Worm (Caenorhabditis elegans): ENCODE results near the gene tdc-1.

tdc-1 gene

ce11 chrII:8266559-8266958 is 3.8 kb upstream of the tdc-1 start:
- TF ChIP-seq unc-62 (GFP tag; optimal IDR thresholded peaks at IDR 0.05) (no peak), pha-4 (tag; optimal IDR thresholded peaks at IDR 0.05) (no peak)

- no peak for TF ChIP-seq unc-120 (tag; optimal IDR thresholded peaks at IDR 0.05; ENCODE audit: poor library complexity, severe bottlenecking)
- TF ChIP-seq nhr-12 (tag; optimal IDR thresholded peaks at IDR 0.05) = no peak
- TF ChIP-seq nhr-237 (tag; optimal IDR thresholded peaks at IDR 0.05) = no peak
- no peak for TF ChIP-seq mab-5 (tag; optimal IDR thresholded peaks at IDR 0.05)
- no peak for TF ChIP-seq elt-1 (tag; optimal IDR thresholded peaks at IDR 0.05; ENCODE audit: borderline replicate concordance, insufficient read depth)
- no peak for TF ChIP-seq ztf-11 (tag; optimal IDR thresholded peaks at IDR 0.05)
- no peak for TF ChIP-seq nhr-76 (tag; optimal IDR thresholded peaks at IDR 0.05)
- no peak for TF ChIP-seq sem-2 (GFP tag; optimal IDR thresholded peaks at IDR 0.05)
- no peak for TF ChIP-seq M03D4.4 (tag; optimal IDR thresholded peaks at IDR 0.05)
- TF ChIP-seq tbx-8 (GFP tag; optimal IDR thresholded peaks at IDR 0.05) = no peak
- no peak for TF ChIP-seq nhr-2 (tag; optimal IDR thresholded peaks at IDR 0.05)
- TF ChIP-seq bed-3 (GFP tag; optimal IDR thresholded peaks at IDR 0.05) = no peak
- no peak for TF ChIP-seq ceh-83 (GFP tag; optimal IDR thresholded peaks at IDR 0.05)
- TF ChIP-seq mls-2 (tag; optimal IDR thresholded peaks at IDR 0.05) = no peak
- no peak for TF ChIP-seq flh-1 (GFP tag; optimal IDR thresholded peaks at IDR 0.05)
- no peak for TF ChIP-seq hlh-1 (tag; optimal IDR thresholded peaks at IDR 0.05)
- TF ChIP-seq blmp-1 (tag; optimal IDR thresholded peaks at IDR 0.05) = no peak
Observed at ce11 chrII:8267679-8268078, 2.7 kb upstream of the tdc-1 start.

ce11 chrII:8269351-8269750 is 1.0 kb upstream of the tdc-1 start, which contains the start of gene K01C8.2:
TSS of gene K01C8.2 (minus strand) at chrII:8269451.
- TF ChIP-seq mab-5 (tag; optimal IDR thresholded peaks at IDR 0.05) = no peak
- TF ChIP-seq unc-39 (tag; optimal IDR thresholded peaks at IDR 0.05) = no peak
- no peak for TF ChIP-seq unc-62 (GFP tag; optimal IDR thresholded peaks at IDR 0.05)
- TF ChIP-seq tbx-8 (GFP tag; optimal IDR thresholded peaks at IDR 0.05) = no peak
- TF ChIP-seq lin-13 (tag; optimal IDR thresholded peaks at IDR 0.05) = no peak
- TF ChIP-seq pha-4 (tag; optimal IDR thresholded peaks at IDR 0.05) = no peak

- no peak for TF ChIP-seq unc-120 (tag; optimal IDR thresholded peaks at IDR 0.05; ENCODE audit: poor library complexity, severe bottlenecking)
- TF ChIP-seq flh-1 (GFP tag; optimal IDR thresholded peaks at IDR 0.05) = no peak
- no peak for TF ChIP-seq nhr-2 (tag; optimal IDR thresholded peaks at IDR 0.05)
- TF ChIP-seq ceh-43 (GFP tag; optimal IDR thresholded peaks at IDR 0.05) = no peak
Observed at ce11 chrII:8273060-8273459, 2.7 kb downstream of the tdc-1 start.

- TF ChIP-seq lsy-2 (tag; optimal IDR thresholded peaks at IDR 0.05) (peak; percentile 70), mls-2 (tag; optimal IDR thresholded peaks at IDR 0.05) (no peak)
Observed at ce11 chrII:8276057-8276456, 5.7 kb downstream of the tdc-1 start, which contains the start of the genes gei-14 and slc-25A32. TSS of gene gei-14 (minus strand) at chrII:8276231. TSS of gene slc-25A32 (plus strand) at chrII:8276298.

- no peak for TF ChIP-seq sptf-1 (tag; optimal IDR thresholded peaks at IDR 0.05)
- no peak for TF ChIP-seq ham-2 (GFP tag; optimal IDR thresholded peaks at IDR 0.05)
- TF ChIP-seq nhr-28 (tag; optimal IDR thresholded peaks at IDR 0.05) = no peak
- TF ChIP-seq unc-62 (GFP tag; optimal IDR thresholded peaks at IDR 0.05) = no peak
- TF ChIP-seq snpc-4 (tag; optimal IDR thresholded peaks at IDR 0.05) = no peak
- no peak for TF ChIP-seq mab-5 (tag; optimal IDR thresholded peaks at IDR 0.05)
- TF ChIP-seq M03D4.4 (tag; optimal IDR thresholded peaks at IDR 0.05) = no peak
- TF ChIP-seq unc-39 (tag; optimal IDR thresholded peaks at IDR 0.05) = no peak
- no peak for TF ChIP-seq nhr-2 (tag; optimal IDR thresholded peaks at IDR 0.05)
- TF ChIP-seq bed-3 (GFP tag; optimal IDR thresholded peaks at IDR 0.05) = no peak
- TF ChIP-seq ces-1 (GFP tag; optimal IDR thresholded peaks at IDR 0.05) = no peak
- no peak for TF ChIP-seq nhr-12 (tag; optimal IDR thresholded peaks at IDR 0.05)
- no peak for TF ChIP-seq ceh-43 (GFP tag; optimal IDR thresholded peaks at IDR 0.05)
- no peak for TF ChIP-seq ztf-11 (tag; optimal IDR thresholded peaks at IDR 0.05)
- no peak for TF ChIP-seq unc-120 (tag; optimal IDR thresholded peaks at IDR 0.05; ENCODE audit: poor library complexity, severe bottlenecking)
- no peak for TF ChIP-seq zip-8 (tag; optimal IDR thresholded peaks at IDR 0.05)
- no peak for TF ChIP-seq mep-1 (tag; optimal IDR thresholded peaks at IDR 0.05)
- TF ChIP-seq drap-1 (GFP tag; optimal IDR thresholded peaks at IDR 0.05) = no peak
- TF ChIP-seq elt-3 (tag; optimal IDR thresholded peaks at IDR 0.05) = no peak
Observed at ce11 chrII:8278415-8278814, 8.0 kb downstream of the tdc-1 start, which contains the start of the genes mrpl-10 and clec-142. TSS of gene mrpl-10 (minus strand) at chrII:8278515. TSS of gene clec-142 (plus strand) at chrII:8278678.

Data from whole organism, mixed stage, embryonic.